Worm (Caenorhabditis elegans) whole organism, young adult: ENCODE results near the gene idpp-6.

ENCODE experiments used
- B0336.3 ChIP-seq: fragments of 200-800 bp; sonication (Bioruptor generic); IDR thresholded peaks from 2 replicates; pipeline ENCODE4 v1.3.6; 2022; ENCODE audit warnings: missing genetic modification characterization, missing compliant biosample characterization
- C06A6.2 ChIP-seq: fragments of 200-800 bp; sonication (Bioruptor generic); conservative IDR thresholded peaks from 2 replicates; pipeline ENCODE4 v1.3.6; 2022; ENCODE audit warnings: missing genetic modification characterization, missing compliant biosample characterization
- F10E7.11 ChIP-seq: sonication (generic microtip); optimal IDR thresholded peaks from 2 replicates; lab custom pipeline; 2017; ENCODE audit warnings: mild to moderate bottlenecking, missing genetic modification characterization, moderate library complexity, missing compliant biosample characterization
- F22D6.2 ChIP-seq: sonication (generic microtip); optimal IDR thresholded peaks from 2 replicates; lab custom pipeline; 2016; ENCODE audit warnings: mild to moderate bottlenecking, missing genetic modification characterization, missing compliant biosample characterization
- F37B4.10 ChIP-seq: fragments of 200-800 bp; sonication (Bioruptor generic); IDR thresholded peaks from 2 replicates; pipeline ENCODE4 v1.3.6; 2022; ENCODE audit warnings: missing genetic modification characterization, missing compliant biosample characterization
- T07F8.4 ChIP-seq: sonication (generic microtip); optimal IDR thresholded peaks from 2 replicates; lab custom pipeline; 2016; ENCODE audit warnings: mild to moderate bottlenecking, missing genetic modification characterization, moderate library complexity, missing compliant biosample characterization
- T26A5.8 ChIP-seq: sonication (generic microtip); optimal IDR thresholded peaks from 2 replicates; lab custom pipeline; 2016; ENCODE audit warnings: missing genetic modification characterization, missing compliant biosample characterization
- Y56A3A.18 ChIP-seq: fragments of 200-800 bp; sonication (Bioruptor generic); IDR thresholded peaks from 2 replicates; pipeline ENCODE4 v1.3.6; 2022; ENCODE audit warnings: missing genetic modification reagents, missing genetic modification characterization, missing compliant biosample characterization
- Y67H2A.10 ChIP-seq: fragments of 200-800 bp; sonication (Bioruptor generic); conservative IDR thresholded peaks from 2 replicates; pipeline ENCODE4 v1.3.6; 2022; ENCODE audit warnings: missing genetic modification reagents, missing genetic modification characterization, missing compliant biosample characterization
- ZK185.1 ChIP-seq: sonication (generic microtip); optimal IDR thresholded peaks from 2 replicates; lab custom pipeline; 2016; ENCODE audit warnings: mild to moderate bottlenecking, missing genetic modification characterization, missing compliant biosample characterization; ENCODE audit not compliant: poor library complexity, severe bottlenecking
- ama-1 ChIP-seq, 3 experiments: fragments of 150-350 bp in 1 of 3; sonication (generic microtip) in 2 of 3; optimal IDR thresholded peaks; 2 replicates each; lab custom pipeline; 2014 to 2018; ENCODE audit warnings: missing biosample characterization in 2 of 3, missing genetic modification characterization in 2 of 3, missing genetic modification reagents in 2 of 3
- aptf-2 ChIP-seq: fragments of 200-800 bp; sonication (Bioruptor generic); conservative IDR thresholded peaks from 2 replicates; pipeline ENCODE4 v1.3.6; 2022; ENCODE audit warnings: missing genetic modification reagents, missing genetic modification characterization, missing compliant biosample characterization
- atf-7 ChIP-seq: sonication (generic microtip); optimal IDR thresholded peaks from 2 replicates; lab custom pipeline; 2017; ENCODE audit warnings: mild to moderate bottlenecking, missing genetic modification characterization, missing compliant biosample characterization
- attf-3 ChIP-seq: fragments of 200-800 bp; sonication (Bioruptor generic); conservative IDR thresholded peaks from 2 replicates; pipeline ENCODE4 v1.3.6; 2022; ENCODE audit warnings: missing genetic modification reagents, missing genetic modification characterization, missing compliant biosample characterization
- bed-2 ChIP-seq: fragments of 200-800 bp; sonication (Bioruptor generic); IDR thresholded peaks from 2 replicates; pipeline ENCODE4 v1.3.6; 2022; ENCODE audit warnings: missing genetic modification reagents, missing genetic modification characterization, missing compliant biosample characterization
- ccch-3 ChIP-seq: fragments of 200-800 bp; sonication (Bioruptor generic); optimal IDR thresholded peaks from 2 replicates; lab custom pipeline; 2018; ENCODE audit warnings: mild to moderate bottlenecking, missing genetic modification characterization, missing compliant biosample characterization
- ceh-79 ChIP-seq: sonication (generic microtip); optimal IDR thresholded peaks from 2 replicates; lab custom pipeline; 2017; ENCODE audit warnings: mild to moderate bottlenecking, missing genetic modification characterization, missing compliant biosample characterization
- dox-1 ChIP-seq: fragments of 200-800 bp; sonication (Bioruptor generic); IDR thresholded peaks from 2 replicates; pipeline ENCODE4 v1.3.6; 2022; ENCODE audit warnings: missing genetic modification reagents, missing genetic modification characterization, missing compliant biosample characterization
- efl-1 ChIP-seq: fragments of 150-350 bp; optimal IDR thresholded peaks from 2 replicates; lab custom pipeline; 2014; ENCODE audit warnings: missing biosample characterization, missing genetic modification reagents, missing genetic modification characterization
- egrh-3 ChIP-seq: fragments of 200-800 bp; sonication (Bioruptor generic); IDR thresholded peaks from 2 replicates; pipeline ENCODE4 v1.3.6; 2022; ENCODE audit warnings: missing genetic modification reagents, missing genetic modification characterization, missing compliant biosample characterization
- gei-17 ChIP-seq: fragments of 200-800 bp; sonication (Bioruptor generic); optimal IDR thresholded peaks from 2 replicates; lab custom pipeline; 2018; ENCODE audit warnings: mild to moderate bottlenecking, missing genetic modification characterization, missing compliant biosample characterization
- hmg-1.2 ChIP-seq: fragments of 200-800 bp; sonication (Bioruptor generic); IDR thresholded peaks from 2 replicates; pipeline ENCODE4 v1.3.6; 2022; ENCODE audit warnings: missing genetic modification reagents, missing genetic modification characterization, missing compliant biosample characterization
- hmg-20 ChIP-seq: fragments of 200-800 bp; sonication (Bioruptor generic); IDR thresholded peaks from 2 replicates; pipeline ENCODE4 v1.3.6; 2022; ENCODE audit warnings: missing genetic modification reagents, missing genetic modification characterization, missing compliant biosample characterization
- lin-26 ChIP-seq: fragments of 200-800 bp; sonication (Bioruptor generic); IDR thresholded peaks from 2 replicates; pipeline ENCODE4 v1.3.6; 2022; ENCODE audit warnings: missing genetic modification reagents, missing genetic modification characterization, missing compliant biosample characterization
- lin-40 ChIP-seq: sonication (generic microtip); optimal IDR thresholded peaks from 2 replicates; lab custom pipeline; 2016; ENCODE audit warnings: missing genetic modification characterization, mild to moderate bottlenecking, missing compliant biosample characterization, missing genotype, missing genetic modification reagents
- lir-1 ChIP-seq: fragments of 200-800 bp; sonication (Bioruptor generic); conservative IDR thresholded peaks from 2 replicates; pipeline ENCODE4 v1.3.6; 2022; ENCODE audit warnings: missing genetic modification reagents, missing genetic modification characterization, missing compliant biosample characterization
- lsl-1 ChIP-seq: fragments of 200-800 bp; sonication (Bioruptor generic); optimal IDR thresholded peaks from 2 replicates; lab custom pipeline; 2018; ENCODE audit warnings: mild to moderate bottlenecking, missing genetic modification characterization, moderate library complexity, missing compliant biosample characterization
- madf-10 ChIP-seq: sonication (generic microtip); optimal IDR thresholded peaks from 2 replicates; lab custom pipeline; 2016; ENCODE audit warnings: mild to moderate bottlenecking, missing genetic modification characterization, missing compliant biosample characterization
- madf-6 ChIP-seq: fragments of 200-800 bp; sonication (Bioruptor generic); IDR thresholded peaks from 2 replicates; pipeline ENCODE4 v1.3.6; 2022; ENCODE audit warnings: missing genetic modification reagents, missing genetic modification characterization, missing compliant biosample characterization
- mel-28 ChIP-seq: sonication (generic microtip); optimal IDR thresholded peaks from 2 replicates; lab custom pipeline; 2016; ENCODE audit warnings: borderline replicate concordance, mild to moderate bottlenecking, missing genetic modification characterization, missing compliant biosample characterization
- mxl-1 ChIP-seq: sonication (generic microtip); optimal IDR thresholded peaks from 2 replicates; lab custom pipeline; 2016; ENCODE audit warnings: missing genetic modification characterization, missing compliant biosample characterization
- nhr-27 ChIP-seq: fragments of 200-800 bp; sonication (Bioruptor generic); optimal IDR thresholded peaks from 2 replicates; lab custom pipeline; 2018; ENCODE audit warnings: mild to moderate bottlenecking, missing genetic modification characterization, moderate library complexity, missing compliant biosample characterization
- nhr-80 ChIP-seq: sonication (generic microtip); optimal IDR thresholded peaks from 2 replicates; lab custom pipeline; 2016; ENCODE audit warnings: missing genetic modification characterization, missing compliant biosample characterization
- pbrm-1 ChIP-seq: fragments of 200-800 bp; sonication (Bioruptor generic); IDR thresholded peaks from 2 replicates; pipeline ENCODE4 v1.3.6; 2022; ENCODE audit warnings: missing genetic modification reagents, missing genetic modification characterization, missing compliant biosample characterization
- repo-1 ChIP-seq: sonication (generic microtip); optimal IDR thresholded peaks from 2 replicates; lab custom pipeline; 2017; ENCODE audit warnings: mild to moderate bottlenecking, missing genetic modification characterization, missing compliant biosample characterization
- sdz-38 ChIP-seq: sonication (generic microtip); optimal IDR thresholded peaks from 2 replicates; lab custom pipeline; 2016; ENCODE audit warnings: missing genotype, missing genetic modification characterization, missing compliant biosample characterization
- sea-2 ChIP-seq: fragments of 200-800 bp; sonication (Bioruptor generic); IDR thresholded peaks from 2 replicates; pipeline ENCODE4 v1.3.6; 2022; ENCODE audit warnings: missing genetic modification characterization, missing compliant biosample characterization
- snpc-1.1 ChIP-seq: sonication (generic microtip); optimal IDR thresholded peaks from 2 replicates; lab custom pipeline; 2017; ENCODE audit warnings: missing genetic modification characterization, mild to moderate bottlenecking, missing compliant biosample characterization, antibody characterized with exemption, moderate library complexity, missing genotype, missing genetic modification reagents; ENCODE audit not compliant: insufficient read depth
- sptf-2 ChIP-seq: fragments of 200-800 bp; sonication (Bioruptor generic); optimal IDR thresholded peaks from 2 replicates; lab custom pipeline; 2018; ENCODE audit warnings: mild to moderate bottlenecking, missing genetic modification characterization, missing compliant biosample characterization
- tbx-9 ChIP-seq: sonication (generic microtip); optimal IDR thresholded peaks from 2 replicates; lab custom pipeline; 2016; ENCODE audit warnings: borderline replicate concordance, missing genetic modification characterization, inconsistent platforms, missing compliant biosample characterization
- zim-3 ChIP-seq: sonication (generic microtip); optimal IDR thresholded peaks from 2 replicates; lab custom pipeline; 2017; ENCODE audit warnings: mild to moderate bottlenecking, missing genetic modification characterization, moderate library complexity, missing compliant biosample characterization
- ztf-25 ChIP-seq: fragments of 200-800 bp; sonication (Bioruptor generic); IDR thresholded peaks from 2 replicates; pipeline ENCODE4 v1.3.6; 2022; ENCODE audit warnings: missing genetic modification reagents, missing genetic modification characterization, missing compliant biosample characterization
- ztf-3 ChIP-seq: fragments of 200-800 bp; sonication (Bioruptor generic); optimal IDR thresholded peaks from 2 replicates; lab custom pipeline; 2018; ENCODE audit warnings: mild to moderate bottlenecking, missing genetic modification characterization, missing compliant biosample characterization

Gene idpp-6

ce11 chrX:6799776-6800175, 16.8 kb downstream of the idpp-6 start, which contains the start of gene M03A8.3:
Gene M03A8.3 (plus strand): TSS chrX:6800053.
- TF ChIP-seq snpc-1.1 (tag; lab: Kevin White, UChicago) = no peak
- TF ChIP-seq nhr-80 (tag; lab: Kevin White, UChicago) = peak; percentile 46

ce11 chrX:6801546-6801945, 18.6 kb downstream of the idpp-6 start:
- TF ChIP-seq lin-40 = no peak
- no peak for TF ChIP-seq F37B4.10 (GFP tag; lab: Robert Waterston, UW)
- TF ChIP-seq T26A5.8 (tag; lab: Kevin White, UChicago) = no peak
- TF ChIP-seq nhr-27 = no peak
- no peak for TF ChIP-seq lir-1
- no peak for TF ChIP-seq sptf-2 (GFP tag; lab: Kevin White, UChicago)
- no peak for TF ChIP-seq mxl-1 (tag; lab: Kevin White, UChicago)
- no peak for TF ChIP-seq lin-26
- TF ChIP-seq sdz-38 = no peak
- no peak for TF ChIP-seq sea-2 (GFP tag; lab: Robert Waterston, UW)
- no peak for TF ChIP-seq egrh-3 (GFP tag; lab: Robert Waterston, UW)
- no peak for TF ChIP-seq ZK185.1
- no peak for TF ChIP-seq aptf-2 (GFP tag; lab: Robert Waterston, UW)

- no peak for TF ChIP-seq attf-3 (GFP tag; lab: Robert Waterston, UW)
- no peak for TF ChIP-seq Y56A3A.18 (GFP tag; lab: Robert Waterston, UW)
- TF ChIP-seq pbrm-1 (GFP tag; lab: Robert Waterston, UW) = no peak
- peak; percentile 44; the same call in 1 of the 2 replicates for TF ChIP-seq C06A6.2 (GFP tag; lab: Robert Waterston, UW)
- no peak for TF ChIP-seq sea-2 (GFP tag; lab: Robert Waterston, UW)
- TF ChIP-seq dox-1 = no peak
- no peak for TF ChIP-seq bed-2 (GFP tag; lab: Robert Waterston, UW)
- TF ChIP-seq ccch-3 = no peak
- TF ChIP-seq, all 124 proteins: peak for 1
Observed at ce11 chrX:6804405-6804804, 21.4 kb downstream of the idpp-6 start.

ce11 chrX:6804857-6805256, 21.9 kb downstream of the idpp-6 start:
- TF ChIP-seq nhr-80 (tag; lab: Kevin White, UChicago) = peak; percentile 86
- TF ChIP-seq F10E7.11 (tag; lab: Kevin White, UChicago) = no peak
- TF ChIP-seq atf-7 (tag; lab: Kevin White, UChicago) = no peak
- TF ChIP-seq madf-10 (tag; lab: Kevin White, UChicago) = no peak
- TF ChIP-seq Y67H2A.10 (GFP tag; lab: Robert Waterston, UW) = 0 out of 2 replicates have a peak, but pooled peaks have one; percentile 7
- no peak for TF ChIP-seq ceh-79 (tag; lab: Kevin White, UChicago)
- peak; percentile 12 for TF ChIP-seq ama-1 (optimal IDR thresholded peaks at IDR 0.05; lab: Kevin White, UChicago)
- TF ChIP-seq ama-1 (GFP tag; optimal IDR thresholded peaks at IDR 0.05; lab: Kevin White, UChicago) = no peak
- TF ChIP-seq tbx-9 (tag; lab: Kevin White, UChicago) = no peak
- TF ChIP-seq zim-3 (tag; lab: Kevin White, UChicago) = no peak
- no peak for TF ChIP-seq F22D6.2 (tag; lab: Kevin White, UChicago)
- TF ChIP-seq egrh-3 (GFP tag; lab: Robert Waterston, UW) = no peak
- no peak for TF ChIP-seq hmg-20 (GFP tag; lab: Robert Waterston, UW)
- TF ChIP-seq madf-6 = no peak
- TF ChIP-seq ccch-3 = no peak
- no peak for TF ChIP-seq gei-17 (GFP tag; lab: Kevin White, UChicago)
- TF ChIP-seq B0336.3 (GFP tag; lab: Robert Waterston, UW) = no peak
- no peak for TF ChIP-seq mel-28 (tag; lab: Kevin White, UChicago)
- no peak for TF ChIP-seq repo-1 (tag; lab: Kevin White, UChicago)
- TF ChIP-seq ztf-3 (GFP tag; lab: Kevin White, UChicago) = no peak
- no peak for TF ChIP-seq T26A5.8 (tag; lab: Kevin White, UChicago)
- TF ChIP-seq lsl-1 (GFP tag; lab: Kevin White, UChicago) = no peak
- no peak for TF ChIP-seq C06A6.2 (GFP tag; lab: Robert Waterston, UW)
- no peak for TF ChIP-seq T07F8.4 (tag; lab: Kevin White, UChicago)
- no peak for TF ChIP-seq efl-1
- TF ChIP-seq hmg-1.2 = peak; percentile 61; the same call in 1 of the 2 replicates
- peak; percentile 46 for TF ChIP-seq lin-40
- no peak for TF ChIP-seq ztf-25 (GFP tag; lab: Robert Waterston, UW)
